Worm (Caenorhabditis elegans) whole organism, young adult: Measurements from ENCODE around the gene Y108G3AL.2.
"Not testable (repeated sequence)": the region's sequence is repeated elsewhere in the genome, so short reads cannot be mapped to it uniquely, and the experiment has no call there.

ENCODE experiments used
- B0035.1 ChIP-seq: sonication (generic microtip); optimal IDR thresholded peaks from 2 replicates; lab custom pipeline; 2016; ENCODE audit warnings: missing genetic modification characterization, mild to moderate bottlenecking, missing compliant biosample characterization, missing genotype, missing genetic modification reagents
- C06A6.2 ChIP-seq: fragments of 200-800 bp; sonication (Bioruptor generic); conservative IDR thresholded peaks from 2 replicates; pipeline ENCODE4 v1.3.6; 2022; ENCODE audit warnings: missing genetic modification characterization, missing compliant biosample characterization
- C17E4.6 ChIP-seq: fragments of 200-800 bp; sonication (Bioruptor generic); IDR thresholded peaks from 2 replicates; pipeline ENCODE4 v1.3.6; 2022; ENCODE audit warnings: missing genetic modification reagents, missing genetic modification characterization, missing compliant biosample characterization
- F10E7.11 ChIP-seq: sonication (generic microtip); optimal IDR thresholded peaks from 2 replicates; lab custom pipeline; 2017; ENCODE audit warnings: mild to moderate bottlenecking, missing genetic modification characterization, moderate library complexity, missing compliant biosample characterization
- F23B12.7 ChIP-seq: sonication (generic microtip); optimal IDR thresholded peaks from 2 replicates; lab custom pipeline; 2017; ENCODE audit warnings: missing genetic modification characterization, mild to moderate bottlenecking, missing compliant biosample characterization, antibody characterized with exemption, moderate library complexity; ENCODE audit not compliant: insufficient read depth
- F39B2.1 ChIP-seq: fragments of 200-800 bp; sonication (Bioruptor generic); IDR thresholded peaks from 2 replicates; pipeline ENCODE4 v1.3.6; 2022; ENCODE audit warnings: missing genetic modification reagents, missing genetic modification characterization, missing compliant biosample characterization
- F49E8.2 ChIP-seq: sonication (generic microtip); optimal IDR thresholded peaks from 3 replicates; lab custom pipeline; 2017; ENCODE audit warnings: missing genetic modification characterization, mild to moderate bottlenecking, missing compliant biosample characterization, antibody characterized with exemption, moderate library complexity; ENCODE audit not compliant: insufficient read depth
- F52B5.7 ChIP-seq: sonication (generic microtip); optimal IDR thresholded peaks from 2 replicates; lab custom pipeline; 2016; ENCODE audit warnings: mild to moderate bottlenecking, missing genetic modification characterization, missing compliant biosample characterization
- F55B11.4 ChIP-seq: sonication (generic microtip); optimal IDR thresholded peaks from 2 replicates; lab custom pipeline; 2016; ENCODE audit warnings: missing compliant biosample characterization, missing genetic modification characterization, borderline replicate concordance; ENCODE audit not compliant: insufficient read depth
- Y53G8AR.9 ChIP-seq: fragments of 200-800 bp; sonication (Bioruptor generic); conservative IDR thresholded peaks from 2 replicates; pipeline ENCODE4 v1.3.6; 2022; ENCODE audit warnings: missing genetic modification reagents, missing genetic modification characterization, missing compliant biosample characterization
- Y56A3A.18 ChIP-seq: fragments of 200-800 bp; sonication (Bioruptor generic); IDR thresholded peaks from 2 replicates; pipeline ENCODE4 v1.3.6; 2022; ENCODE audit warnings: missing genetic modification reagents, missing genetic modification characterization, missing compliant biosample characterization
- Y67H2A.10 ChIP-seq: fragments of 200-800 bp; sonication (Bioruptor generic); conservative IDR thresholded peaks from 2 replicates; pipeline ENCODE4 v1.3.6; 2022; ENCODE audit warnings: missing genetic modification reagents, missing genetic modification characterization, missing compliant biosample characterization
- Y95B8A.8 ChIP-seq: fragments of 200-800 bp; sonication (Bioruptor generic); IDR thresholded peaks from 2 replicates; pipeline ENCODE4 v1.3.6; 2022; ENCODE audit warnings: missing genetic modification reagents, missing genetic modification characterization, missing compliant biosample characterization
- akir-1 ChIP-seq: fragments of 200-800 bp; sonication (Bioruptor generic); optimal IDR thresholded peaks from 2 replicates; lab custom pipeline; 2018; ENCODE audit warnings: mild to moderate bottlenecking, missing genetic modification characterization, moderate library complexity, missing compliant biosample characterization
- cebp-1 ChIP-seq, 2 experiments: fragments of 200-800 bp in 1 of 2; sonication (Bioruptor generic) in 1 of 2; sonication (generic microtip) in 1 of 2; IDR thresholded peaks in 1 of 2; optimal IDR thresholded peaks in 1 of 2; 2 replicates each; pipeline versions ENCODE4 v1.3.6 to Lab custom; 2017 to 2022; ENCODE audit warnings: missing compliant biosample characterization in 2 of 2, missing genetic modification characterization in 2 of 2, mild to moderate bottlenecking in 1 of 2, missing genetic modification reagents in 1 of 2, moderate library complexity in 1 of 2
- cebp-2 ChIP-seq: fragments of 200-800 bp; sonication (Bioruptor generic); IDR thresholded peaks from 2 replicates; pipeline ENCODE4 v1.3.6; 2022; ENCODE audit warnings: missing genetic modification characterization, missing compliant biosample characterization
- ceh-27 ChIP-seq: fragments of 200-800 bp; sonication (Bioruptor generic); optimal IDR thresholded peaks from 2 replicates; lab custom pipeline; 2018; ENCODE audit warnings: mild to moderate bottlenecking, missing genetic modification characterization, moderate library complexity, missing compliant biosample characterization
- ceh-79 ChIP-seq: sonication (generic microtip); optimal IDR thresholded peaks from 2 replicates; lab custom pipeline; 2017; ENCODE audit warnings: mild to moderate bottlenecking, missing genetic modification characterization, missing compliant biosample characterization
- dox-1 ChIP-seq: fragments of 200-800 bp; sonication (Bioruptor generic); IDR thresholded peaks from 2 replicates; pipeline ENCODE4 v1.3.6; 2022; ENCODE audit warnings: missing genetic modification reagents, missing genetic modification characterization, missing compliant biosample characterization
- dpff-1 ChIP-seq: sonication (generic microtip); optimal IDR thresholded peaks from 2 replicates; lab custom pipeline; 2017; ENCODE audit warnings: mild to moderate bottlenecking, missing genetic modification characterization, missing compliant biosample characterization
- egrh-3 ChIP-seq: fragments of 200-800 bp; sonication (Bioruptor generic); IDR thresholded peaks from 2 replicates; pipeline ENCODE4 v1.3.6; 2022; ENCODE audit warnings: missing genetic modification reagents, missing genetic modification characterization, missing compliant biosample characterization
- hlh-12 ChIP-seq: sonication (generic microtip); optimal IDR thresholded peaks from 2 replicates; lab custom pipeline; 2016; ENCODE audit warnings: missing genetic modification characterization, missing compliant biosample characterization
- lin-26 ChIP-seq: fragments of 200-800 bp; sonication (Bioruptor generic); IDR thresholded peaks from 2 replicates; pipeline ENCODE4 v1.3.6; 2022; ENCODE audit warnings: missing genetic modification reagents, missing genetic modification characterization, missing compliant biosample characterization
- lin-35 ChIP-seq, 3 experiments: fragments of 150-350 bp in 2 of 3; sonication (generic microtip) in 1 of 3; optimal IDR thresholded peaks; 2 replicates each; lab custom pipeline; 2014 to 2018; ENCODE audit warnings: missing biosample characterization in 3 of 3, missing genetic modification characterization in 3 of 3, missing genetic modification reagents in 3 of 3
- lin-54 ChIP-seq: fragments of 200-800 bp; sonication (Bioruptor generic); optimal IDR thresholded peaks from 2 replicates; lab custom pipeline; 2018; ENCODE audit warnings: mild to moderate bottlenecking, missing genetic modification characterization, missing compliant biosample characterization
- mcd-1 ChIP-seq: fragments of 200-800 bp; sonication (Bioruptor generic); IDR thresholded peaks from 2 replicates; pipeline ENCODE4 v1.3.6; 2022; ENCODE audit warnings: missing genetic modification reagents, missing genetic modification characterization, missing compliant biosample characterization
- nfyb-1 ChIP-seq: fragments of 200-800 bp; sonication (Bioruptor generic); IDR thresholded peaks from 2 replicates; pipeline ENCODE4 v1.3.6; 2022; ENCODE audit warnings: missing genetic modification reagents, missing genetic modification characterization, missing compliant biosample characterization
- nhr-179 ChIP-seq: sonication (generic microtip); optimal IDR thresholded peaks from 2 replicates; lab custom pipeline; 2016; ENCODE audit warnings: mild to moderate bottlenecking, missing genetic modification characterization, missing compliant biosample characterization
- nhr-90 ChIP-seq: sonication (generic microtip); optimal IDR thresholded peaks from 2 replicates; lab custom pipeline; 2016; ENCODE audit warnings: missing genotype, mild to moderate bottlenecking, missing genetic modification characterization, missing compliant biosample characterization
- pha-4 ChIP-seq: fragments of 150-350 bp; sonication (generic microtip); optimal IDR thresholded peaks from 2 replicates; lab custom pipeline; 2014; ENCODE audit warnings: missing biosample characterization, missing genetic modification reagents, missing genetic modification characterization
- rcor-1 ChIP-seq: fragments of 200-800 bp; sonication (Bioruptor generic); IDR thresholded peaks from 2 replicates; pipeline ENCODE4 v1.3.6; 2022; ENCODE audit warnings: missing genetic modification reagents, missing genetic modification characterization, missing compliant biosample characterization
- sptf-2 ChIP-seq: fragments of 200-800 bp; sonication (Bioruptor generic); optimal IDR thresholded peaks from 2 replicates; lab custom pipeline; 2018; ENCODE audit warnings: mild to moderate bottlenecking, missing genetic modification characterization, missing compliant biosample characterization
- tbx-9 ChIP-seq: sonication (generic microtip); optimal IDR thresholded peaks from 2 replicates; lab custom pipeline; 2016; ENCODE audit warnings: borderline replicate concordance, missing genetic modification characterization, inconsistent platforms, missing compliant biosample characterization
- zim-3 ChIP-seq: sonication (generic microtip); optimal IDR thresholded peaks from 2 replicates; lab custom pipeline; 2017; ENCODE audit warnings: mild to moderate bottlenecking, missing genetic modification characterization, moderate library complexity, missing compliant biosample characterization

Y108G3AL.2 gene

ce11 chrV:212687-213086 is 45.9 kb downstream of the Y108G3AL.2 start, which contains the start of gene DC2.5:
TSS of gene DC2.5 (minus strand) at chrV:212787.
- TF ChIP-seq egrh-3; zim-3 (tag; lab: Kevin White, UChicago); Y56A3A.18 (GFP tag; lab: Robert Waterston, UW): not testable (repeated sequence)
- TF ChIP-seq, all 124 proteins: peak for 0; not testable (repeated sequence) for 124

DNA sequence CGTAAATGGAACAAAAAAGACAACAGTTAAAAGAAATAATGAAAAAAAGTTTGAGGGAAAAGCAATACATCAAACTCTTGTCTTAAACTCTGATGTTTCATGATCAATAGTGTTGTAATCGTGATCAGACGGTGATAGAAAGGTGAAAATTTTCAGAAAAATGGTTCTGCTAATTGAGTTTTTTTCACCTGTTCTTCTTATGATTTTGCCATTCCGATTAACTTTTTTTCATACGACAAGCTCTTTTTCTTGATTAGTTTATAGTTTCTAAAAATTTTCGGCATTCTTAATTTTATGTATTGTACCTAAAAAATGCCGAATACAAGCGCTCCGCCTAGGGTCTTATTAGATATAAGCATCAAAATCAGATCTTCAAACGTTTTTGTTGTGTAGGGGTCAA is 48.9 kb downstream of the Y108G3AL.2 start:
- TF ChIP-seq ceh-79 (no peak), tbx-9 (no peak), lin-35 (GFP tag; optimal IDR thresholded peaks at IDR 0.05; lab: Kevin White, UChicago) (no peak), Y67H2A.10 (GFP tag; lab: Robert Waterston, UW) (no peak), cebp-1 (GFP tag; IDR thresholded peaks at IDR 0.05; lab: Robert Waterston, UW) (no peak), cebp-1 (tag; optimal IDR thresholded peaks at IDR 0.05; lab: Kevin White, UChicago) (no peak), cebp-2 (GFP tag; lab: Robert Waterston, UW) (no peak), F23B12.7 (no peak), F49E8.2 (tag; lab: Kevin White, UChicago) (no peak), dox-1 (GFP tag; lab: Robert Waterston, UW) (no peak), F52B5.7 (tag; lab: Kevin White, UChicago) (no peak), hlh-12 (no peak), dpff-1 (no peak), nhr-179 (tag; lab: Kevin White, UChicago) (no peak), C17E4.6 (GFP tag; lab: Robert Waterston, UW) (no peak), B0035.1 (tag; lab: Kevin White, UChicago) (no peak), C06A6.2 (GFP tag; lab: Robert Waterston, UW) (no peak), ceh-27 (GFP tag; lab: Kevin White, UChicago) (no peak)

DNA sequence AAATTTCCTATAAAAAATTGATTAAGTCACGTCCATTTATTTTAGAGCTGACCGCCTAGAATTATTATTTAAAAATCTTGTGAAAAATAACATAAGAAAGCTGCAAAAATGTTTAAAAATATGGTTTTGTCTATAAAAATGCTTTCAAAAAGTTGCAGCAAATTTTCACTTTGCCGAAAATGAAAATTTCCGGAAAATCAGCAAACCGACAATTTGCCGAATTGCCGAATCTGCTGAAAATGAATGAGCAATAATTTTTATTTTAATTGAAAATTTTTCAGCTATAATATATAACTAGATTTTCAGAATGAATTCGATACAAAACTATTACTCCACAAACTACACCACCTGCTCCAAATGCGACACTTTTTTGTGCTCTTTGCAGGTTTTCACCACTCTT is 50.1 kb downstream of the Y108G3AL.2 start, which contains the start of gene srh-78:
Gene srh-78 (plus strand): TSS at position 301 of the 400 bp plus-strand sequence.
- no peak for TF ChIP-seq mcd-1 (GFP tag; lab: Robert Waterston, UW)
- TF ChIP-seq F55B11.4 (tag; lab: Kevin White, UChicago): no peak
- no peak for TF ChIP-seq B0035.1 (tag; lab: Kevin White, UChicago)
- no peak for TF ChIP-seq zim-3 (tag; lab: Kevin White, UChicago)
- TF ChIP-seq F39B2.1: no peak
- TF ChIP-seq Y56A3A.18 (GFP tag; lab: Robert Waterston, UW): no peak
- no peak for TF ChIP-seq F10E7.11
- no peak for TF ChIP-seq Y53G8AR.9 (GFP tag; lab: Robert Waterston, UW)
- no peak for TF ChIP-seq akir-1
- no peak for TF ChIP-seq nfyb-1
- TF ChIP-seq rcor-1 (GFP tag; lab: Robert Waterston, UW): no peak
- TF ChIP-seq Y95B8A.8 (GFP tag; lab: Robert Waterston, UW): no peak
- no peak for TF ChIP-seq lin-54 (GFP tag; lab: Kevin White, UChicago)
- no peak for TF ChIP-seq tbx-9
- TF ChIP-seq lin-26: no peak
- no peak for TF ChIP-seq F23B12.7
- TF ChIP-seq sptf-2 (GFP tag; lab: Kevin White, UChicago): no peak
- TF ChIP-seq ceh-27 (GFP tag; lab: Kevin White, UChicago): no peak
- TF ChIP-seq pha-4 (tag; lab: Kevin White, UChicago): no peak
- TF ChIP-seq nhr-90 (tag; lab: Kevin White, UChicago): no peak
